Worm (Caenorhabditis elegans) whole organism, mixed stage, embryonic: ENCODE data around the gene ztf-17.

ENCODE experiments used
- elt-1 ChIP-seq: sonication (generic microtip); optimal IDR thresholded peaks from 2 replicates; lab custom pipeline; 2017; ENCODE audit warnings: missing genetic modification characterization, mild to moderate bottlenecking, missing compliant biosample characterization, antibody characterized with exemption, moderate library complexity, borderline replicate concordance; ENCODE audit not compliant: insufficient read depth
- mep-1 ChIP-seq: fragments of 150-350 bp; optimal IDR thresholded peaks from 2 replicates; lab custom pipeline; 2017; ENCODE audit warnings: missing biosample characterization, missing genetic modification reagents, missing genetic modification characterization, inconsistent platforms
- sptf-1 ChIP-seq: sonication (generic microtip); optimal IDR thresholded peaks from 2 replicates; lab custom pipeline; 2017; ENCODE audit warnings: mild to moderate bottlenecking, missing genetic modification characterization, moderate library complexity, missing compliant biosample characterization
- ztf-11 ChIP-seq: fragments of 150-350 bp; optimal IDR thresholded peaks from 2 replicates; lab custom pipeline; 2014; ENCODE audit warnings: missing biosample characterization, missing genetic modification characterization

ce11 chrII:7836613-7837226 lies 33.2 kb downstream of the ztf-17 start:
- TF ChIP-seq mep-1 (tag; lab: Kevin White, UChicago) (no peak), elt-1 (no peak), ztf-11 (tag; lab: Kevin White, UChicago) (no peak), sptf-1 (tag; lab: Kevin White, UChicago) (no peak)
